Fruit fly (Drosophila melanogaster): ENCODE measurements around the gene RpS19b.
A peak's percentile ranks its signal among the peaks of the same experiment; 100 is the strongest.

Gene RpS19b

DNA sequence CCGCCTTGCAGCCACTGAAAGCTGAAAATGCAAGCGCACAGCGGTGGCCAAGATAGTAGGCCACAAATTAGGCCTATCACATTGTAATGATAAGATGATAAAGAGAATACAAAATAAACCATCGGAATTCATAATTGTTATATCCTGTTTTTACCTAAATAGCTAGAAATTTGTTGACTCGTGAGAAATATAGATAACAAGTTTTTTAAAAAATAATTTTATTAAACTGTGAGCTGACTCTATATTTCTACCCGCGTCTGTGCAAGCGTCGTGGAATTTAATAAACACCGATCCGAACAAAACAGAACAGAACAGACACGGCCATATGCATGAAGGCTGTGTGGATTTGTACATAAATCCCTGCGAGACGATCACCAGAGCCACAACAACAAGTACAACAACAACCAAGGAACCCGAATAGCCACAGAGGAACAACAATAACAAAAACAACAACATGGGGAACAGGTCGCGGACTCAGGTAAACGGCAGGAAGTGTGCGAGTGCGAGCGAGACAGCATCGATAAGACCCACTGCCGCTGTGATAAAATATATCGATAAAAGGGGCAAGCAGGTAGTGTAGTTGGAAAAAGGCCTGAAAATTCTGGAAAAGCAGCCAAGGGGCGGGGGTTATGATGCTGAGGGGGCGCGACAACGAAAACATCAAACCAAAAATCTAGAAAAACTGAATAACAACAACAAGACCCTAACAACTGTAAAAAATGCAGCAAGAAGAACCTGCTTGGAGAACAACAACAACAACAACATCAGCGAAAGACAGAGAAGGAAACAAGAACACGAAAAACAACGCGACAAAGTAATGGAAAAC is 46.8 kb downstream of the RpS19b start (continued):
- TF ChIP-seq Six4 (GFP tag; optimal IDR thresholded peaks at IDR 0.05) (peak; percentile 86), dan (GFP tag; IDR thresholded peaks at IDR 0.05) (peak; percentile 57; the same call in 1 of the 2 replicates), CG10979 (tag; optimal IDR thresholded peaks at IDR 0.05) (peak; percentile 97), zen2 (GFP tag; IDR thresholded peaks at IDR 0.05; ENCODE audit: partially characterized antibody) (no peak), tna (GFP tag; IDR thresholded peaks at IDR 0.05; ENCODE audit: partially characterized antibody) (no peak), vfl (GFP tag; optimal IDR thresholded peaks at IDR 0.05) (peak; percentile 52), Scr (GFP tag; IDR thresholded peaks at IDR 0.05; ENCODE audit: partially characterized antibody) (0 out of 2 replicates have a peak, but pooled peaks have one; percentile 29), ind (GFP tag; optimal IDR thresholded peaks at IDR 0.05) (peak; percentile 71), C15 (GFP tag; IDR thresholded peaks at IDR 0.05) (0 out of 3 replicates have a peak, but pooled peaks have one; percentile 35), onecut (GFP tag; IDR thresholded peaks at IDR 0.05) (peak; percentile 77), danr (GFP tag; IDR thresholded peaks at IDR 0.05) (peak; percentile 55), wor (GFP tag; IDR thresholded peaks at IDR 0.05) (peak; percentile 72), NC2β (GFP tag; optimal IDR thresholded peaks at IDR 0.05) (peak; percentile 74), Max (GFP tag; optimal IDR thresholded peaks at IDR 0.05) (peak; percentile 81), CG16815 (GFP tag; optimal IDR thresholded peaks at IDR 0.05) (peak; percentile 83), dmrt99B (tag; optimal IDR thresholded peaks at IDR 0.05) (peak; percentile 92), PHDP (tag; optimal IDR thresholded peaks at IDR 0.05) (peak; percentile 86), CG8388 (GFP tag; optimal IDR thresholded peaks at IDR 0.05) (peak; percentile 91), jigr1 (GFP tag; IDR thresholded peaks at IDR 0.05) (peak; percentile 78; the same call in 2 of the 3 replicates), chm (GFP tag; IDR thresholded peaks at IDR 0.05) (peak; percentile 59; the same call in 1 of the 2 replicates), zfh1 (GFP tag; IDR thresholded peaks at IDR 0.05) (peak; percentile 90), CG11093 (GFP tag; IDR thresholded peaks at IDR 0.05) (peak; percentile 75), Xrp1 (GFP tag; IDR thresholded peaks at IDR 0.05) (peak; percentile 97), Dbx (GFP tag; IDR thresholded peaks at IDR 0.05) (0 out of 3 replicates have a peak, but pooled peaks have one; percentile 11), CG32767 (GFP tag; IDR thresholded peaks at IDR 0.05) (peak; percentile 89), CG17359 (tag; optimal IDR thresholded peaks at IDR 0.05) (peak; percentile 86), crc (GFP tag; optimal IDR thresholded peaks at IDR 0.05) (peak; percentile 36), Xbp1 (GFP tag; optimal IDR thresholded peaks at IDR 0.05) (peak; percentile 83), D19A (tag; optimal IDR thresholded peaks at IDR 0.05) (peak; percentile 60), sob (GFP tag; IDR thresholded peaks at IDR 0.05) (peak; percentile 77; the same call in 1 of the 2 replicates), kay (GFP tag; optimal IDR thresholded peaks at IDR 0.05) (peak; percentile 52), nmo (GFP tag; optimal IDR thresholded peaks at IDR 0.05) (peak; percentile 94), al (GFP tag; IDR thresholded peaks at IDR 0.05) (peak; percentile 9; the same call in 1 of the 2 replicates), CG7963 (GFP tag; IDR thresholded peaks at IDR 0.05; ENCODE audit: partially characterized antibody) (no peak), maf-S (GFP tag; optimal IDR thresholded peaks at IDR 0.05) (peak; percentile 61), CG17912 (GFP tag; optimal IDR thresholded peaks at IDR 0.05) (no peak), Dref (GFP tag; IDR thresholded peaks at IDR 0.05) (no peak), pnt (GFP tag; optimal IDR thresholded peaks at IDR 0.05) (peak; percentile 73), ken (GFP tag; IDR thresholded peaks at IDR 0.05) (peak; percentile 76; the same call in 2 of the 3 replicates), CG12942 (GFP tag; optimal IDR thresholded peaks at IDR 0.05) (peak; percentile 69), CG5245 (GFP tag; optimal IDR thresholded peaks at IDR 0.05) (peak; percentile 82), CG9797 (GFP tag; optimal IDR thresholded peaks at IDR 0.05) (peak; percentile 21), CG4282 (GFP tag; optimal IDR thresholded peaks at IDR 0.05) (no peak), row (GFP tag; IDR thresholded peaks at IDR 0.05) (peak; percentile 93), so (GFP tag; IDR thresholded peaks at IDR 0.05) (peak; percentile 81; the same call in 2 of the 3 replicates), chinmo (GFP tag; IDR thresholded peaks at IDR 0.05; ENCODE audit: partially characterized antibody) (no peak), Ets97D (GFP tag; optimal IDR thresholded peaks at IDR 0.05) (peak; percentile 37), CG2120 (GFP tag; optimal IDR thresholded peaks at IDR 0.05) (peak; percentile 51), CG7839 (tag; optimal IDR thresholded peaks at IDR 0.05) (peak; percentile 91)
